Fruit fly (Drosophila melanogaster) whole organism, adult: ENCODE results near the gene Cyp28d1.

Experiments used
- CG11617 ChIP-seq: fragments of 200-800 bp; sonication (Bioruptor generic); optimal IDR thresholded peaks from 2 replicates; lab custom pipeline; 2017; ENCODE audit warnings: mild to moderate bottlenecking, missing biosample characterization, missing genetic modification reagents, missing genetic modification characterization
- CG12768 ChIP-seq: fragments of 200-800 bp; sonication (Bioruptor generic); optimal IDR thresholded peaks from 2 replicates; lab custom pipeline; 2017; ENCODE audit warnings: missing biosample characterization, missing genetic modification characterization, mild to moderate bottlenecking, moderate library complexity, missing genetic modification reagents
- CG14711 ChIP-seq: fragments of 200-800 bp; sonication (Bioruptor generic); optimal IDR thresholded peaks from 2 replicates; lab custom pipeline; 2018; ENCODE audit warnings: missing biosample characterization, mild to moderate bottlenecking, missing genetic modification characterization, moderate library complexity
- CG1620 ChIP-seq: fragments of 200-800 bp; sonication (Bioruptor generic); optimal IDR thresholded peaks from 2 replicates; lab custom pipeline; 2016; ENCODE audit warnings: missing biosample characterization, missing genetic modification characterization
- CG33017 ChIP-seq: fragments of 200-800 bp; sonication (Bioruptor generic); optimal IDR thresholded peaks from 2 replicates; lab custom pipeline; 2018; ENCODE audit warnings: missing biosample characterization, mild to moderate bottlenecking, missing genetic modification characterization, moderate library complexity
- CG7045 ChIP-seq: fragments of 200-800 bp; sonication (Bioruptor generic); optimal IDR thresholded peaks from 2 replicates; lab custom pipeline; 2017; ENCODE audit warnings: missing biosample characterization, mild to moderate bottlenecking, missing genetic modification characterization
- Clk ChIP-seq: fragments of 200-800 bp; sonication (Bioruptor generic); optimal IDR thresholded peaks from 2 replicates; lab custom pipeline; 2017; ENCODE audit warnings: missing biosample characterization, missing genetic modification characterization
- Crg-1 ChIP-seq: fragments of 200-800 bp; sonication (Bioruptor generic); optimal IDR thresholded peaks from 2 replicates; lab custom pipeline; 2016; ENCODE audit warnings: missing biosample characterization, missing genetic modification characterization
- Hr96 ChIP-seq: fragments of 200-800 bp; sonication (Bioruptor generic); optimal IDR thresholded peaks from 2 replicates; lab custom pipeline; 2016; ENCODE audit warnings: missing biosample characterization, missing genetic modification characterization
- bab1 ChIP-seq: fragments of 200-800 bp; sonication (Bioruptor generic); optimal IDR thresholded peaks from 3 replicates; lab custom pipeline; 2019; ENCODE audit warnings: missing biosample characterization, mild to moderate bottlenecking, missing genetic modification characterization, moderate library complexity
- cic ChIP-seq: fragments of 200-800 bp; sonication (Bioruptor generic); optimal IDR thresholded peaks from 2 replicates; lab custom pipeline; 2017; ENCODE audit warnings: missing biosample characterization, mild to moderate bottlenecking, missing genetic modification characterization, moderate library complexity
- pad ChIP-seq: fragments of 200-800 bp; sonication (Bioruptor generic); optimal IDR thresholded peaks from 3 replicates; lab custom pipeline; 2017; ENCODE audit warnings: missing biosample characterization, missing genetic modification characterization, mild to moderate bottlenecking, moderate library complexity, missing genetic modification reagents
- toe ChIP-seq: fragments of 200-800 bp; sonication (Bioruptor generic); optimal IDR thresholded peaks from 2 replicates; lab custom pipeline; 2016; ENCODE audit warnings: missing biosample characterization, missing genetic modification characterization

dm6 chr2L:5214981-5215380, 4.7 kb downstream of the Cyp28d1 start, which contains the start of gene CG7742:
- TF ChIP-seq CG33017 (tag; lab: Kevin White, UChicago) (no peak), Crg-1 (no peak), CG14711 (tag; lab: Kevin White, UChicago) (no peak), CG12768 (GFP tag; lab: Kevin White, UChicago) (no peak), Clk (GFP tag; lab: Kevin White, UChicago) (no peak), Hr96 (GFP tag; lab: Kevin White, UChicago) (no peak), cic (no peak), pad (GFP tag; lab: Kevin White, UChicago) (no peak), CG1620 (no peak), CG7045 (no peak), CG11617 (no peak), bab1 (GFP tag; lab: Kevin White, UChicago) (no peak), toe (GFP tag; lab: Kevin White, UChicago) (no peak)
